Worm (Caenorhabditis elegans) whole organism, L4 larva: ENCODE results near the gene Y53G8AR.1.

Source experiments
- F44E2.7 ChIP-seq: fragments of 200-800 bp; sonication (Bioruptor generic); IDR thresholded peaks from 2 replicates; pipeline ENCODE4 v2.1.2; 2022; ENCODE audit warnings: missing genetic modification characterization, missing compliant biosample characterization
- R02D3.7 ChIP-seq: fragments of 150-350 bp; sonication (generic microtip); optimal IDR thresholded peaks from 3 replicates; lab custom pipeline; 2014; ENCODE audit warnings: missing biosample characterization, missing genetic modification characterization
- Y5F2A.4 ChIP-seq: fragments of 200-800 bp; sonication (Bioruptor generic); optimal IDR thresholded peaks from 2 replicates; lab custom pipeline; 2018; ENCODE audit warnings: mild to moderate bottlenecking, missing genetic modification characterization, missing compliant biosample characterization
- aha-1 ChIP-seq: fragments of 150-350 bp; peaks from one replicate; lab custom pipeline; 2014; ENCODE audit warnings: missing biosample characterization, missing genetic modification characterization
- aly-2 ChIP-seq: sonication (generic microtip); optimal IDR thresholded peaks from 2 replicates; lab custom pipeline; 2018; ENCODE audit warnings: missing biosample characterization, missing genetic modification characterization
- ceh-20 ChIP-seq: fragments of 200-800 bp; sonication (Bioruptor generic); IDR thresholded peaks from 2 replicates; pipeline ENCODE4 v1.3.6; 2022; ENCODE audit warnings: missing genetic modification reagents, missing genetic modification characterization, missing compliant biosample characterization
- ceh-62 ChIP-seq: sonication (generic microtip); optimal IDR thresholded peaks from 2 replicates; lab custom pipeline; 2017; ENCODE audit warnings: missing biosample characterization, missing genetic modification characterization
- cey-2 ChIP-seq: sonication (generic microtip); optimal IDR thresholded peaks from 3 replicates; lab custom pipeline; 2017; ENCODE audit warnings: missing genetic modification characterization, mild to moderate bottlenecking, missing compliant biosample characterization, antibody characterized with exemption, borderline replicate concordance; ENCODE audit not compliant: insufficient read depth
- daf-16 ChIP-seq, 3 experiments: sonication (generic microtip); optimal IDR thresholded peaks; 2 replicates each; lab custom pipeline; 2016 to 2017; ENCODE audit warnings: missing genetic modification characterization in 3 of 3, missing genetic modification reagents in 3 of 3, mild to moderate bottlenecking in 2 of 3, missing compliant biosample characterization in 2 of 3, missing biosample characterization in 1 of 3, moderate library complexity in 1 of 3
- dpl-1 ChIP-seq: fragments of 150-350 bp; optimal IDR thresholded peaks from 2 replicates; lab custom pipeline; 2014; ENCODE audit warnings: missing biosample characterization, missing genetic modification reagents, missing genetic modification characterization
- dve-1 ChIP-seq: sonication (generic microtip); optimal IDR thresholded peaks from 2 replicates; lab custom pipeline; 2017; ENCODE audit warnings: antibody characterized with exemption, mild to moderate bottlenecking, missing genetic modification characterization, missing compliant biosample characterization; ENCODE audit not compliant: insufficient read depth
- fos-1 ChIP-seq: fragments of 150-350 bp; optimal IDR thresholded peaks from 2 replicates; lab custom pipeline; 2014; ENCODE audit warnings: missing biosample characterization, missing genetic modification characterization
- hlh-11 ChIP-seq: fragments of 200-800 bp; sonication (Bioruptor generic); optimal IDR thresholded peaks from 2 replicates; lab custom pipeline; 2018; ENCODE audit warnings: mild to moderate bottlenecking, missing genetic modification characterization, missing compliant biosample characterization
- hlh-30 ChIP-seq: sonication (generic microtip); optimal IDR thresholded peaks from 2 replicates; lab custom pipeline; 2017; ENCODE audit warnings: antibody characterized with exemption, mild to moderate bottlenecking, missing genetic modification characterization, missing compliant biosample characterization; ENCODE audit not compliant: insufficient read depth
- jun-1 ChIP-seq: fragments of 150-350 bp; optimal IDR thresholded peaks from 2 replicates; lab custom pipeline; 2014; ENCODE audit warnings: missing biosample characterization, missing genetic modification reagents, missing genetic modification characterization
- lin-38 ChIP-seq: fragments of 200-800 bp; sonication (Bioruptor generic); IDR thresholded peaks from 2 replicates; pipeline ENCODE4 v1.3.6; 2022; ENCODE audit warnings: missing genetic modification reagents, missing genetic modification characterization, missing compliant biosample characterization
- lin-39 ChIP-seq: fragments of 150-350 bp; optimal IDR thresholded peaks from 2 replicates; lab custom pipeline; 2014; ENCODE audit warnings: missing biosample characterization, missing genetic modification reagents, missing genetic modification characterization
- lsy-2 ChIP-seq, 2 experiments: fragments of 150-350 bp in 1 of 2; sonication (generic microtip) in 1 of 2; optimal IDR thresholded peaks; 2 replicates each; lab custom pipeline; 2014 to 2017; ENCODE audit warnings: missing biosample characterization in 2 of 2, missing genetic modification characterization in 2 of 2
- madf-5 ChIP-seq, 2 experiments: fragments of 200-800 bp; sonication (Bioruptor generic); IDR thresholded peaks; 2 replicates each; pipeline ENCODE4 v1.3.6; 2022; ENCODE audit warnings: missing compliant biosample characterization in 2 of 2, missing genetic modification characterization in 2 of 2
- mdl-1 ChIP-seq, 2 experiments: fragments of 150-350 bp in 1 of 2; sonication (generic microtip) in 1 of 2; optimal IDR thresholded peaks; 2 replicates each; lab custom pipeline; 2014 to 2017; ENCODE audit warnings: missing biosample characterization in 2 of 2, missing genetic modification characterization in 2 of 2
- mep-1 ChIP-seq: fragments of 150-350 bp; sonication (generic microtip); optimal IDR thresholded peaks from 3 replicates; lab custom pipeline; 2014; ENCODE audit warnings: missing biosample characterization, missing genetic modification characterization
- mes-2 ChIP-seq: sonication (generic microtip); optimal IDR thresholded peaks from 2 replicates; lab custom pipeline; 2016; ENCODE audit warnings: missing genotype, mild to moderate bottlenecking, missing genetic modification characterization, missing compliant biosample characterization; ENCODE audit not compliant: poor library complexity, severe bottlenecking
- mxl-2 ChIP-seq: fragments of 200-800 bp; sonication (Bioruptor generic); conservative IDR thresholded peaks from 2 replicates; pipeline ENCODE4 v1.3.6; 2022; ENCODE audit warnings: missing genetic modification reagents, missing genetic modification characterization, missing compliant biosample characterization
- nhr-102 ChIP-seq: sonication (generic microtip); optimal IDR thresholded peaks from 2 replicates; lab custom pipeline; 2016; ENCODE audit warnings: mild to moderate bottlenecking, missing genetic modification characterization, moderate library complexity, missing compliant biosample characterization
- nhr-11 ChIP-seq: fragments of 150-350 bp; optimal IDR thresholded peaks from 2 replicates; lab custom pipeline; 2014; ENCODE audit warnings: missing biosample characterization, missing genetic modification characterization
- nhr-111 ChIP-seq: fragments of 200-800 bp; sonication (Bioruptor generic); optimal IDR thresholded peaks from 2 replicates; lab custom pipeline; 2018; ENCODE audit warnings: mild to moderate bottlenecking, missing genetic modification characterization, missing compliant biosample characterization
- nhr-28 ChIP-seq: fragments of 150-350 bp; optimal IDR thresholded peaks from 2 replicates; lab custom pipeline; 2014; ENCODE audit warnings: missing biosample characterization, missing genetic modification characterization
- nhr-41 ChIP-seq: fragments of 200-800 bp; sonication (Bioruptor generic); IDR thresholded peaks from 2 replicates; pipeline ENCODE4 v1.3.6; 2022; ENCODE audit warnings: missing genetic modification reagents, missing genetic modification characterization, missing compliant biosample characterization
- nhr-48 ChIP-seq: sonication (generic microtip); optimal IDR thresholded peaks from 2 replicates; lab custom pipeline; 2016; ENCODE audit warnings: mild to moderate bottlenecking, missing genetic modification characterization, missing compliant biosample characterization
- nhr-6 ChIP-seq: fragments of 150-350 bp; optimal IDR thresholded peaks from 2 replicates; lab custom pipeline; 2014; ENCODE audit warnings: missing biosample characterization, missing genetic modification characterization
- pha-4 ChIP-seq, 2 experiments: fragments of 150-350 bp in 1 of 2; fragments of 200-800 bp in 1 of 2; sonication (Bioruptor generic) in 1 of 2; IDR thresholded peaks in 1 of 2; optimal IDR thresholded peaks in 1 of 2; 2 replicates each; pipeline versions ENCODE4 v1.3.6 to Lab custom; 2014 to 2022; ENCODE audit warnings: missing genetic modification characterization in 2 of 2, missing genetic modification reagents in 2 of 2, missing biosample characterization in 1 of 2, missing compliant biosample characterization in 1 of 2
- php-3 ChIP-seq: fragments of 200-800 bp; sonication (Bioruptor generic); IDR thresholded peaks from 2 replicates; pipeline ENCODE4 v1.3.6; 2022; ENCODE audit warnings: missing genetic modification reagents, missing genetic modification characterization, missing compliant biosample characterization
- pqm-1 ChIP-seq: sonication (generic microtip); optimal IDR thresholded peaks from 2 replicates; lab custom pipeline; 2017; ENCODE audit warnings: missing biosample characterization, missing genetic modification characterization
- snpc-4 ChIP-seq: fragments of 150-350 bp; optimal IDR thresholded peaks from 2 replicates; lab custom pipeline; 2014; ENCODE audit warnings: missing biosample characterization, missing genetic modification characterization
- spr-1 ChIP-seq: sonication (generic microtip); optimal IDR thresholded peaks from 2 replicates; lab custom pipeline; 2016; ENCODE audit warnings: mild to moderate bottlenecking, missing genetic modification characterization, missing compliant biosample characterization
- unc-130 ChIP-seq: sonication (generic microtip); optimal IDR thresholded peaks from 2 replicates; lab custom pipeline; 2016; ENCODE audit warnings: missing genetic modification reagents, missing genetic modification characterization, missing compliant biosample characterization
- unc-62 ChIP-seq, 3 experiments: fragments of 150-350 bp in 1 of 3; sonication (generic microtip); optimal IDR thresholded peaks in 2 of 3; peaks in 1 of 3; 1 replicate in 1 of 3; 2 replicates in 2 of 3; lab custom pipeline; 2014 to 2017; ENCODE audit warnings: missing biosample characterization in 3 of 3, missing genetic modification characterization in 3 of 3, missing genetic modification reagents in 3 of 3, missing genotype in 1 of 3
- vab-7 ChIP-seq: fragments of 200-800 bp; sonication (Bioruptor generic); IDR thresholded peaks from 2 replicates; pipeline ENCODE4 v1.3.6; 2022; ENCODE audit warnings: missing genetic modification reagents, missing genetic modification characterization, missing compliant biosample characterization
- zfp-2 ChIP-seq: sonication (generic microtip); optimal IDR thresholded peaks from 2 replicates; lab custom pipeline; 2016; ENCODE audit warnings: mild to moderate bottlenecking, missing genetic modification characterization, missing compliant biosample characterization
- zfp-3 ChIP-seq: fragments of 200-800 bp; sonication (Bioruptor generic); conservative IDR thresholded peaks from 2 replicates; pipeline ENCODE4 v1.3.6; 2022; ENCODE audit warnings: missing genetic modification reagents, missing genetic modification characterization, missing compliant biosample characterization
- zip-11 ChIP-seq: fragments of 200-800 bp; sonication (Bioruptor generic); IDR thresholded peaks from 2 replicates; pipeline ENCODE4 v1.3.6; 2022; ENCODE audit warnings: missing genetic modification characterization, missing compliant biosample characterization
- zip-2 ChIP-seq: fragments of 150-350 bp; optimal IDR thresholded peaks from 2 replicates; lab custom pipeline; 2014; ENCODE audit warnings: missing biosample characterization, missing genetic modification characterization

Gene Y53G8AR.1

DNA sequence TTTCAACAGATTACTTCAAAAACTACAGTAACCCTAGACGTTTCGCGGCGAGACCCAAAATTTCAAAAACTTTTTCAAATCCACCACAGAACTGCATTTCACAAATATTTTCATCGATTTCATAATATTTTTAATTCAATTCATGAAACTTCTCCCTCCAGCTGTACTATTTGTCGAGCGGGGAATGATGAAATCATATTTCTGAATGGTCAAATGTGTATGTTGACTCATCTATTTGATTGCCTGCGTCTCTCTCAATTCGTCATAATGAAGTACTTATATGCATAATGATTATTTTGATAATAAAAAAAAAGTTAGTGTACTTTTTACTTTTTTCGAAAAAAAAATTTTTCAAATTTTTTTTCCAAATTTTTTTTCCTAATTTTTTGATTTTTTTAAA, 26.5 kb upstream of the Y53G8AR.1 start (continued):
- TF ChIP-seq daf-16 (GFP tag; optimal IDR thresholded peaks at IDR 0.05; lab: Kevin White, UChicago) (no peak), daf-16 (tag; optimal IDR thresholded peaks at IDR 0.05; lab: Kevin White, UChicago) (peak; percentile 52), hlh-30 (tag; lab: Kevin White, UChicago) (no peak), unc-130 (no peak), ceh-62 (tag; lab: Kevin White, UChicago) (no peak), R02D3.7 (tag; lab: Kevin White, UChicago) (no peak), pqm-1 (peak; percentile 39)

DNA sequence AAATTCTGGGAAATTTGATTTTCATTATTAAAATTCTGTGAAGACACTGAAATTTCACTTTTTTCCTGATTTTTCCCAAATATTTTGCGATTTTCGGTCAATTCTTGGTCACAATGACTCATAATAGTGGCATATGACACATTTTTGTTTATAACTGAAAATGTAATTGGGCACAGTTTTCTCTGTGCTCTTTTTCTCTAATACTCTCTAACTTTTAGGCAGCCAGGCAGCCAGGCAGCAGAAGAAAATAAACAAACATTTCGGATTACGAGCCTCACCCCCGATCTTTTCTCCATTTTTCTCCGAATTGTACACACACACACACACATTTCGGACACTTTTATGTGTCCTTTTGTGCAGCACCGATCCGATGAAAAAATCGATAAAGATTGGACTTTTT, 25.5 kb upstream of the Y53G8AR.1 start:
- TF ChIP-seq zfp-3 (no peak), vab-7 (no peak), snpc-4 (no peak), daf-16 (GFP tag; optimal IDR thresholded peaks at IDR 0.05; lab: Kevin White, UChicago) (no peak), daf-16 (tag; optimal IDR thresholded peaks at IDR 0.05; lab: Kevin White, UChicago) (peak; percentile 42), Y5F2A.4 (GFP tag; lab: Kevin White, UChicago) (no peak), dve-1 (tag; lab: Kevin White, UChicago) (peak; percentile 48), F44E2.7 (GFP tag; lab: Robert Waterston, UW) (no peak), fos-1 (tag; lab: Kevin White, UChicago) (no peak), aha-1 (peak; percentile 19), ceh-20 (GFP tag; lab: Robert Waterston, UW) (no peak), nhr-6 (tag; lab: Kevin White, UChicago) (peak; percentile 57), madf-5 (GFP tag; IDR thresholded peaks at IDR 0.05; lab: Robert Waterston, UW) (no peak), php-3 (GFP tag; lab: Robert Waterston, UW) (no peak), aly-2 (tag; lab: Kevin White, UChicago) (no peak), zip-11 (GFP tag; lab: Robert Waterston, UW) (no peak), nhr-28 (peak; percentile 15), nhr-41 (GFP tag; lab: Robert Waterston, UW) (no peak), zip-2 (no peak), lin-38 (no peak), mes-2 (tag; lab: Kevin White, UChicago) (peak; percentile 11), nhr-102 (tag; lab: Kevin White, UChicago) (no peak), zfp-2 (no peak), lin-39 (no peak), hlh-11 (tag; lab: Kevin White, UChicago) (peak; percentile 49), nhr-11 (tag; lab: Kevin White, UChicago) (no peak), pha-4 (GFP tag; IDR thresholded peaks at IDR 0.05; lab: Robert Waterston, UW) (no peak), pha-4 (tag; optimal IDR thresholded peaks at IDR 0.05; lab: Kevin White, UChicago) (peak; percentile 90), mdl-1 (tag; optimal IDR thresholded peaks at IDR 0.05; lab: Kevin White, UChicago) (no peak), mxl-2 (GFP tag; lab: Robert Waterston, UW) (no peak)

DNA sequence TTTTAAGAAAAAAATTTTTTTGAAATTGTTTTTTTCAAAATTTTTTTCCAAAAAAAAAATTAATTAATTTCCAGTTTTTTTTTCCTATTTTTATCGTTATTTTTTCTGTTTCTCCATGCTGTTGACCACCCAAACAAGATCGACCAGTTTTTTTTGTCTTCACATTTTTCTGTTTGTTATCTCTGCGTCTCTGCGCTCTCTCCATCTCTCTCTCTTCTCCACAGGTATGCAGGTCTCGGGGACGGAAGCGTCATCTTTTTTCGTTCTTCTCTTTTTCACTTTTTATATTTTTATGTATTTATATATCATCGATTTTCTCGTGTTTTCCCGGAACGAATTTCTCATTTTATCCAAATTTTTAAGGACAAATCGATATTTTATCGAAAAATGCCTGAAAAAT, 23.9 kb upstream of the Y53G8AR.1 start:
- TF ChIP-seq dpl-1 (GFP tag; lab: Kevin White, UChicago) (peak; percentile 1), hlh-30 (tag; lab: Kevin White, UChicago) (peak; percentile 54), nhr-48 (tag; lab: Kevin White, UChicago) (peak; percentile 9), daf-16 (GFP tag; optimal IDR thresholded peaks at IDR 0.05; lab: Kevin White, UChicago) (no peak), daf-16 (tag; optimal IDR thresholded peaks at IDR 0.05; lab: Kevin White, UChicago) (peak; percentile 40), jun-1 (tag; lab: Kevin White, UChicago) (no peak), dve-1 (tag; lab: Kevin White, UChicago) (peak; percentile 31), mep-1 (tag; lab: Kevin White, UChicago) (peak; percentile 1), mes-2 (tag; lab: Kevin White, UChicago) (peak; percentile 9), lsy-2 (tag; optimal IDR thresholded peaks at IDR 0.05; lab: Kevin White, UChicago) (peak in 1 of 2 experiments; percentile 4), unc-62 (GFP tag; optimal IDR thresholded peaks at IDR 0.05 in 1 of 2; lab: Kevin White, UChicago) (no peak), unc-62 (tag; optimal IDR thresholded peaks at IDR 0.05; lab: Kevin White, UChicago) (no peak), nhr-6 (tag; lab: Kevin White, UChicago) (peak; percentile 49), cey-2 (tag; lab: Kevin White, UChicago) (peak; percentile 7), mdl-1 (tag; optimal IDR thresholded peaks at IDR 0.05; lab: Kevin White, UChicago) (peak in 1 of 2 experiments; percentile 26), spr-1 (tag; lab: Kevin White, UChicago) (no peak), nhr-111 (GFP tag; lab: Kevin White, UChicago) (no peak), fos-1 (tag; lab: Kevin White, UChicago) (no peak), hlh-11 (tag; lab: Kevin White, UChicago) (peak; percentile 36), nhr-28 (peak; percentile 37)
